Worm (Caenorhabditis elegans) whole organism, L4 larva: Measurements from ENCODE around the gene Y57G11C.14.

ENCODE experiments used
- D1046.2 ChIP-seq: fragments of 200-800 bp; sonication (Bioruptor generic); IDR thresholded peaks from 2 replicates; pipeline ENCODE4 v1.3.6; 2022; ENCODE audit warnings: missing genetic modification characterization, missing compliant biosample characterization
- R02D3.7 ChIP-seq: fragments of 150-350 bp; sonication (generic microtip); optimal IDR thresholded peaks from 3 replicates; lab custom pipeline; 2014; ENCODE audit warnings: missing biosample characterization, missing genetic modification characterization
- T26A8.4 ChIP-seq: fragments of 200-800 bp; sonication (Bioruptor generic); IDR thresholded peaks from 2 replicates; pipeline ENCODE4 v1.3.6; 2022; ENCODE audit warnings: missing genetic modification characterization, missing compliant biosample characterization
- Y48G9A.11 ChIP-seq: fragments of 200-800 bp; sonication (Bioruptor generic); IDR thresholded peaks from 2 replicates; pipeline ENCODE4 v1.3.6; 2022; ENCODE audit warnings: missing genetic modification reagents, missing genetic modification characterization, missing compliant biosample characterization
- ZK337.2 ChIP-seq: fragments of 200-800 bp; sonication (Bioruptor generic); IDR thresholded peaks from 2 replicates; pipeline ENCODE4 v1.3.6; 2022; ENCODE audit warnings: missing genetic modification reagents, missing genetic modification characterization, missing compliant biosample characterization
- arid-1 ChIP-seq: fragments of 200-800 bp; sonication (Bioruptor generic); conservative IDR thresholded peaks from 2 replicates; pipeline ENCODE4 v1.3.6; 2022; ENCODE audit warnings: missing genetic modification reagents, missing genetic modification characterization, missing compliant biosample characterization
- ceh-82 ChIP-seq: sonication (generic microtip); optimal IDR thresholded peaks from 2 replicates; lab custom pipeline; 2017; ENCODE audit warnings: missing biosample characterization, missing genetic modification characterization
- ctbp-1 ChIP-seq: fragments of 200-800 bp; sonication (Bioruptor generic); IDR thresholded peaks from 2 replicates; pipeline ENCODE4 v1.3.6; 2022; ENCODE audit warnings: missing genetic modification reagents, missing genetic modification characterization, missing compliant biosample characterization
- daf-16 ChIP-seq, 3 experiments: sonication (generic microtip); optimal IDR thresholded peaks; 2 replicates each; lab custom pipeline; 2016 to 2017; ENCODE audit warnings: missing genetic modification characterization in 3 of 3, missing genetic modification reagents in 3 of 3, mild to moderate bottlenecking in 2 of 3, missing compliant biosample characterization in 2 of 3, missing biosample characterization in 1 of 3, moderate library complexity in 1 of 3
- daf-19 ChIP-seq: fragments of 200-800 bp; sonication (Bioruptor generic); conservative IDR thresholded peaks from 2 replicates; pipeline ENCODE4 v1.3.6; 2022; ENCODE audit warnings: missing genetic modification characterization, missing compliant biosample characterization
- daf-8 ChIP-seq: fragments of 200-800 bp; sonication (Bioruptor generic); IDR thresholded peaks from 2 replicates; pipeline ENCODE4 v1.3.6; 2022; ENCODE audit warnings: missing genetic modification characterization, missing compliant biosample characterization
- dmd-6 ChIP-seq: fragments of 200-800 bp; sonication (Bioruptor generic); IDR thresholded peaks from 2 replicates; pipeline ENCODE4 v1.3.6; 2022; ENCODE audit warnings: missing genetic modification reagents, missing genetic modification characterization, missing compliant biosample characterization
- dmd-8 ChIP-seq: fragments of 200-800 bp; sonication (Bioruptor generic); IDR thresholded peaks from 2 replicates; pipeline ENCODE4 v1.3.6; 2022; ENCODE audit warnings: missing genetic modification characterization, missing compliant biosample characterization
- duxl-1 ChIP-seq: sonication (generic microtip); optimal IDR thresholded peaks from 2 replicates; lab custom pipeline; 2016; ENCODE audit warnings: mild to moderate bottlenecking, missing genetic modification characterization, moderate library complexity, missing compliant biosample characterization; ENCODE audit not compliant: poor library complexity
- egl-43 ChIP-seq: fragments of 200-800 bp; sonication (Bioruptor generic); IDR thresholded peaks from 2 replicates; pipeline ENCODE4 v1.3.6; 2022; ENCODE audit warnings: missing genetic modification reagents, missing genetic modification characterization, missing compliant biosample characterization
- fkh-10 ChIP-seq: fragments of 150-350 bp; optimal IDR thresholded peaks from 2 replicates; lab custom pipeline; 2014; ENCODE audit warnings: missing biosample characterization, missing genetic modification reagents, missing genetic modification characterization
- gei-8 ChIP-seq: fragments of 200-800 bp; sonication (Bioruptor generic); optimal IDR thresholded peaks from 2 replicates; lab custom pipeline; 2018; ENCODE audit warnings: mild to moderate bottlenecking, missing genetic modification characterization, missing compliant biosample characterization
- hif-1 ChIP-seq, 2 experiments: sonication (generic microtip); optimal IDR thresholded peaks; 2 replicates each; lab custom pipeline; 2016 to 2017; ENCODE audit warnings: missing compliant biosample characterization in 2 of 2, missing genetic modification characterization in 2 of 2, missing genetic modification reagents in 2 of 2, missing genotype in 2 of 2, mild to moderate bottlenecking in 1 of 2
- jun-1 ChIP-seq: fragments of 150-350 bp; optimal IDR thresholded peaks from 2 replicates; lab custom pipeline; 2014; ENCODE audit warnings: missing biosample characterization, missing genetic modification reagents, missing genetic modification characterization
- lin-13 ChIP-seq: fragments of 150-350 bp; optimal IDR thresholded peaks from 2 replicates; lab custom pipeline; 2014; ENCODE audit warnings: missing biosample characterization, missing genetic modification reagents, missing genetic modification characterization
- lsy-2 ChIP-seq, 2 experiments: fragments of 150-350 bp in 1 of 2; sonication (generic microtip) in 1 of 2; optimal IDR thresholded peaks; 2 replicates each; lab custom pipeline; 2014 to 2017; ENCODE audit warnings: missing biosample characterization in 2 of 2, missing genetic modification characterization in 2 of 2
- madf-5 ChIP-seq, 2 experiments: fragments of 200-800 bp; sonication (Bioruptor generic); IDR thresholded peaks; 2 replicates each; pipeline ENCODE4 v1.3.6; 2022; ENCODE audit warnings: missing compliant biosample characterization in 2 of 2, missing genetic modification characterization in 2 of 2
- mdt-29 ChIP-seq: fragments of 200-800 bp; sonication (Bioruptor generic); IDR thresholded peaks from 2 replicates; pipeline ENCODE4 v1.3.6; 2022; ENCODE audit warnings: missing genetic modification reagents, missing genetic modification characterization, missing compliant biosample characterization
- mxl-3 ChIP-seq: fragments of 200-800 bp; sonication (Bioruptor generic); optimal IDR thresholded peaks from 2 replicates; lab custom pipeline; 2018; ENCODE audit warnings: mild to moderate bottlenecking, missing genetic modification characterization, missing compliant biosample characterization
- nhr-102 ChIP-seq: sonication (generic microtip); optimal IDR thresholded peaks from 2 replicates; lab custom pipeline; 2016; ENCODE audit warnings: mild to moderate bottlenecking, missing genetic modification characterization, moderate library complexity, missing compliant biosample characterization
- nhr-25 ChIP-seq: sonication (generic microtip); optimal IDR thresholded peaks from 2 replicates; lab custom pipeline; 2017; ENCODE audit warnings: missing genetic modification characterization, mild to moderate bottlenecking, missing compliant biosample characterization, antibody characterized with exemption, moderate library complexity, borderline replicate concordance; ENCODE audit not compliant: insufficient read depth
- nhr-28 ChIP-seq: fragments of 150-350 bp; optimal IDR thresholded peaks from 2 replicates; lab custom pipeline; 2014; ENCODE audit warnings: missing biosample characterization, missing genetic modification characterization
- nhr-42 ChIP-seq: fragments of 200-800 bp; sonication (Bioruptor generic); IDR thresholded peaks from 2 replicates; pipeline ENCODE4 v1.3.6; 2022; ENCODE audit warnings: missing genetic modification characterization, missing compliant biosample characterization
- nhr-48 ChIP-seq: sonication (generic microtip); optimal IDR thresholded peaks from 2 replicates; lab custom pipeline; 2016; ENCODE audit warnings: mild to moderate bottlenecking, missing genetic modification characterization, missing compliant biosample characterization
- nhr-6 ChIP-seq: fragments of 150-350 bp; optimal IDR thresholded peaks from 2 replicates; lab custom pipeline; 2014; ENCODE audit warnings: missing biosample characterization, missing genetic modification characterization
- pha-4 ChIP-seq, 2 experiments: fragments of 150-350 bp in 1 of 2; fragments of 200-800 bp in 1 of 2; sonication (Bioruptor generic) in 1 of 2; IDR thresholded peaks in 1 of 2; optimal IDR thresholded peaks in 1 of 2; 2 replicates each; pipeline versions ENCODE4 v1.3.6 to Lab custom; 2014 to 2022; ENCODE audit warnings: missing genetic modification characterization in 2 of 2, missing genetic modification reagents in 2 of 2, missing biosample characterization in 1 of 2, missing compliant biosample characterization in 1 of 2
- rbr-2 ChIP-seq: sonication (generic microtip); optimal IDR thresholded peaks from 2 replicates; lab custom pipeline; 2016; ENCODE audit warnings: missing genotype, missing genetic modification characterization, missing compliant biosample characterization
- saeg-2 ChIP-seq: fragments of 200-800 bp; sonication (Bioruptor generic); IDR thresholded peaks from 2 replicates; pipeline ENCODE4 v1.3.6; 2022; ENCODE audit warnings: missing genetic modification reagents, missing genetic modification characterization, missing compliant biosample characterization
- tra-1 ChIP-seq: fragments of 200-800 bp; sonication (Bioruptor generic); IDR thresholded peaks from 2 replicates; pipeline ENCODE4 v1.3.6; 2022; ENCODE audit warnings: missing genetic modification reagents, missing genetic modification characterization, missing compliant biosample characterization
- zag-1 ChIP-seq: fragments of 150-350 bp; optimal IDR thresholded peaks from 2 replicates; lab custom pipeline; 2014; ENCODE audit warnings: missing biosample characterization, missing genetic modification characterization
- zfp-3 ChIP-seq: fragments of 200-800 bp; sonication (Bioruptor generic); conservative IDR thresholded peaks from 2 replicates; pipeline ENCODE4 v1.3.6; 2022; ENCODE audit warnings: missing genetic modification reagents, missing genetic modification characterization, missing compliant biosample characterization
- zip-2 ChIP-seq: fragments of 150-350 bp; optimal IDR thresholded peaks from 2 replicates; lab custom pipeline; 2014; ENCODE audit warnings: missing biosample characterization, missing genetic modification characterization

Y57G11C.14 gene

ce11 chrIV:14824878-14825352 is 25.8 kb downstream of the Y57G11C.14 start, which contains the start of gene sec-61.A (continued):
- TF ChIP-seq daf-16 (GFP tag; optimal IDR thresholded peaks at IDR 0.05; lab: Kevin White, UChicago) = peak in 1 of 2 experiments; percentile 11
- peak; percentile 14 for TF ChIP-seq daf-16 (tag; optimal IDR thresholded peaks at IDR 0.05; lab: Kevin White, UChicago)
- TF ChIP-seq ceh-82 (tag; lab: Kevin White, UChicago) = no peak
- no peak for TF ChIP-seq ZK337.2 (GFP tag; lab: Robert Waterston, UW)
- peak; percentile 96 to 98 for TF ChIP-seq lsy-2 (tag; optimal IDR thresholded peaks at IDR 0.05; lab: Kevin White, UChicago)
- peak; percentile 79; the same call in 1 of the 2 replicates for TF ChIP-seq zfp-3
- peak; percentile 66 for TF ChIP-seq nhr-102 (tag; lab: Kevin White, UChicago)
- TF ChIP-seq tra-1 (GFP tag; lab: Robert Waterston, UW) = no peak; the same call in 1 of the 2 replicates
- TF ChIP-seq nhr-25 (tag; lab: Kevin White, UChicago) = peak; percentile 47
- TF ChIP-seq madf-5 (GFP tag; IDR thresholded peaks at IDR 0.05; lab: Robert Waterston, UW) = no peak
- no peak for TF ChIP-seq dmd-8
- TF ChIP-seq mxl-3 = peak; percentile 87
- TF ChIP-seq saeg-2 (GFP tag; lab: Robert Waterston, UW) = 0 out of 2 replicates have a peak, but pooled peaks have one; percentile 38
- peak; percentile 36 to 75 for TF ChIP-seq hif-1 (tag; optimal IDR thresholded peaks at IDR 0.05; lab: Kevin White, UChicago)
- 0 out of 2 replicates have a peak, but pooled peaks have one; percentile 53 for TF ChIP-seq mdt-29 (GFP tag; lab: Robert Waterston, UW)
- peak; percentile 66 for TF ChIP-seq lin-13 (GFP tag; lab: Kevin White, UChicago)
- TF ChIP-seq rbr-2 (tag; lab: Kevin White, UChicago) = peak; percentile 78
- TF ChIP-seq R02D3.7 (tag; lab: Kevin White, UChicago) = no peak
- peak; percentile 1 for TF ChIP-seq duxl-1 (tag; lab: Kevin White, UChicago)
- no peak for TF ChIP-seq nhr-42
- peak; percentile 73 for TF ChIP-seq fkh-10 (GFP tag; lab: Kevin White, UChicago)
- TF ChIP-seq Y48G9A.11 (GFP tag; lab: Robert Waterston, UW) = no peak
- no peak for TF ChIP-seq zag-1 (tag; lab: Kevin White, UChicago)
- TF ChIP-seq nhr-48 (tag; lab: Kevin White, UChicago) = peak; percentile 18
- TF ChIP-seq nhr-6 = no peak
- TF ChIP-seq zip-2 (tag; lab: Kevin White, UChicago) = no peak
- peak; percentile 80 for TF ChIP-seq dmd-6 (GFP tag; lab: Robert Waterston, UW)
- peak; percentile 99 for TF ChIP-seq D1046.2 (GFP tag; lab: Robert Waterston, UW)
- TF ChIP-seq egl-43 (GFP tag; lab: Robert Waterston, UW) = peak; percentile 55; the same call in 1 of the 2 replicates
- TF ChIP-seq nhr-28 (tag; lab: Kevin White, UChicago) = peak; percentile 35
- peak; percentile 54 for TF ChIP-seq jun-1 (tag; lab: Kevin White, UChicago)
- no peak; the same call in 1 of the 2 replicates for TF ChIP-seq pha-4 (GFP tag; IDR thresholded peaks at IDR 0.05; lab: Robert Waterston, UW)
- TF ChIP-seq pha-4 (tag; optimal IDR thresholded peaks at IDR 0.05; lab: Kevin White, UChicago) = no peak
- TF ChIP-seq arid-1 (GFP tag; lab: Robert Waterston, UW) = peak; percentile 48; the same call in 1 of the 2 replicates

DNA sequence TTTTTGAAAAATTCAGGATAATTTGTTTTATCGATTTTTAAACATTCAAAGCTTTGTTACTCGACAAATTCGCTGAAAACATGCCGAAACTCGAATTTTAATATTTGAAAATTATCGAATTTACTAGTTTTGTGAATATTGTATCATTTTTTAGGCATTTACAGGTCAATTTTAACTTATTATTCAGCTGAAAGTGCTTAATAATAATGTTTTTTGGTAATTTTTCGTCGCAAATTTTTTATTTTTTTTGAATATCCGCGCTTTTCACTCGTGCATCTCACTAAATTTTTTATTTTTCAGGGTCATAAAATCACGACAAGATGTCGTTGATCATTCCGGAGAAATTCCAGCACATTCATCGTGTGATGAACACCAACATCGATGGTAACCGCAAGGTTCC is 26.3 kb downstream of the Y57G11C.14 start, which contains the start of gene rps-18:
TSS of gene rps-18 (plus strand) at position 301 of the 400 bp plus-strand sequence.
- no peak for TF ChIP-seq tra-1 (GFP tag; lab: Robert Waterston, UW)
- no peak for TF ChIP-seq ctbp-1 (GFP tag; lab: Robert Waterston, UW)
- TF ChIP-seq zag-1 (tag; lab: Kevin White, UChicago) = no peak
- TF ChIP-seq gei-8 (GFP tag; lab: Kevin White, UChicago) = no peak
- TF ChIP-seq lsy-2 (tag; optimal IDR thresholded peaks at IDR 0.05; lab: Kevin White, UChicago) = no peak
- TF ChIP-seq arid-1 (GFP tag; lab: Robert Waterston, UW) = no peak
- TF ChIP-seq egl-43 (GFP tag; lab: Robert Waterston, UW) = no peak
- no peak for TF ChIP-seq ceh-82 (tag; lab: Kevin White, UChicago)
- TF ChIP-seq rbr-2 (tag; lab: Kevin White, UChicago) = no peak
- no peak for TF ChIP-seq daf-19 (GFP tag; lab: Robert Waterston, UW)
- no peak for TF ChIP-seq T26A8.4 (GFP tag; lab: Robert Waterston, UW)
- no peak for TF ChIP-seq daf-8 (GFP tag; lab: Robert Waterston, UW)
